Worm (Caenorhabditis elegans): Measurements from ENCODE around the gene T19D12.9.

- TF ChIP-seq ama-1 (optimal IDR thresholded peaks at IDR 0.05) (no peak), nhr-11 (tag; optimal IDR thresholded peaks at IDR 0.05) (no peak), rnt-1 (tag; optimal IDR thresholded peaks at IDR 0.05) (no peak), unc-55 (GFP tag; optimal IDR thresholded peaks at IDR 0.05) (no peak), pha-4 (tag; optimal IDR thresholded peaks at IDR 0.05) (no peak), ceh-30 (tag; optimal IDR thresholded peaks at IDR 0.05) (no peak), T23F11.4 (GFP tag; optimal IDR thresholded peaks at IDR 0.05) (no peak), hlh-15 (tag; optimal IDR thresholded peaks at IDR 0.05) (no peak), ceh-45 (GFP tag; IDR thresholded peaks at IDR 0.05) (no peak), elt-2 (tag; optimal IDR thresholded peaks at IDR 0.05) (no peak), lim-6 (tag; optimal IDR thresholded peaks at IDR 0.05) (no peak), sox-4 (tag; optimal IDR thresholded peaks at IDR 0.05) (no peak), C38D4.7 (GFP tag; optimal IDR thresholded peaks at IDR 0.05) (no peak)
These were observed 25.8 kb downstream of the T19D12.9 start for ce11 chrII:6628397-6628796.

Data from whole organism, late embryonic.